Fruit fly (Drosophila melanogaster) whole organism, embryonic: ENCODE results near the gene Rnb.

Experiments used
- Abd-B ChIP-seq: fragments of 200-800 bp; sonication (Bioruptor generic); optimal IDR thresholded peaks from 2 replicates; lab custom pipeline; 2018; ENCODE audit warnings: missing biosample characterization, mild to moderate bottlenecking, missing genetic modification characterization, moderate library complexity
- Aef1 ChIP-seq: fragments of 200-800 bp; sonication (Bioruptor generic); IDR thresholded peaks from 3 replicates; pipeline ENCODE4 v1.3.6; 2022; ENCODE audit warnings: missing biosample characterization, missing genetic modification characterization
- Asciz ChIP-seq: fragments of 200-800 bp; sonication (Bioruptor generic); optimal IDR thresholded peaks from 2 replicates; lab custom pipeline; 2017; ENCODE audit warnings: missing biosample characterization, mild to moderate bottlenecking, missing genetic modification characterization, missing genetic modification reagents
- CG10274 ChIP-seq: fragments of 200-800 bp; sonication (Bioruptor generic); optimal IDR thresholded peaks from 3 replicates; lab custom pipeline; 2017; ENCODE audit warnings: missing biosample characterization, mild to moderate bottlenecking, missing genetic modification characterization
- CG10462 ChIP-seq: fragments of 200-800 bp; sonication (Bioruptor generic); optimal IDR thresholded peaks from 2 replicates; lab custom pipeline; 2016; ENCODE audit warnings: missing biosample characterization, missing genetic modification characterization
- CG12104 ChIP-seq: fragments of 200-800 bp; sonication (Bioruptor generic); optimal IDR thresholded peaks from 3 replicates; lab custom pipeline; 2016; ENCODE audit warnings: missing biosample characterization, missing genetic modification characterization
- CG13287 ChIP-seq: fragments of 200-800 bp; sonication (Bioruptor generic); IDR thresholded peaks from 2 replicates; pipeline ENCODE4 v1.3.6; 2022; ENCODE audit warnings: missing biosample characterization, missing genetic modification characterization; ENCODE audit not compliant: partially characterized antibody
- CG15269 ChIP-seq: fragments of 200-800 bp; sonication (Bioruptor generic); optimal IDR thresholded peaks from 2 replicates; lab custom pipeline; 2018; ENCODE audit warnings: missing biosample characterization, mild to moderate bottlenecking, missing genetic modification characterization, moderate library complexity
- CG16815 ChIP-seq: fragments of 200-800 bp; sonication (Bioruptor generic); optimal IDR thresholded peaks from 3 replicates; lab custom pipeline; 2017; ENCODE audit warnings: missing biosample characterization, mild to moderate bottlenecking, missing genetic modification characterization
- CG18262 ChIP-seq: fragments of 200-800 bp; optimal IDR thresholded peaks from 3 replicates; lab custom pipeline; 2019; ENCODE audit warnings: missing biosample characterization, mild to moderate bottlenecking, missing genetic modification characterization, moderate library complexity
- CG2120 ChIP-seq: fragments of 200-800 bp; sonication (Bioruptor generic); optimal IDR thresholded peaks from 3 replicates; lab custom pipeline; 2016; ENCODE audit warnings: missing biosample characterization, missing genetic modification characterization
- CG2678 ChIP-seq: fragments of 200-800 bp; sonication (Bioruptor generic); optimal IDR thresholded peaks from 3 replicates; lab custom pipeline; 2019; ENCODE audit warnings: missing biosample characterization, mild to moderate bottlenecking, missing genetic modification characterization, moderate library complexity
- CG33557 ChIP-seq: fragments of 200-800 bp; sonication (Bioruptor generic); optimal IDR thresholded peaks from 2 replicates; lab custom pipeline; 2019; ENCODE audit warnings: missing biosample characterization, mild to moderate bottlenecking, missing genetic modification characterization, moderate library complexity
- CG4360 ChIP-seq: fragments of 200-800 bp; sonication (Bioruptor generic); IDR thresholded peaks from 2 replicates; pipeline ENCODE4 v1.3.6; 2022; ENCODE audit warnings: missing biosample characterization, missing genetic modification characterization
- CG4617 ChIP-seq: fragments of 200-800 bp; sonication (Bioruptor generic); optimal IDR thresholded peaks from 3 replicates; lab custom pipeline; 2016; ENCODE audit warnings: missing biosample characterization, missing genetic modification characterization, borderline replicate concordance
- CG4854 ChIP-seq: fragments of 200-800 bp; sonication (Bioruptor generic); optimal IDR thresholded peaks from 2 replicates; lab custom pipeline; 2016; ENCODE audit warnings: missing biosample characterization, missing genetic modification characterization, inconsistent platforms
- CG6689 ChIP-seq: fragments of 200-800 bp; sonication (Bioruptor generic); IDR thresholded peaks from 2 replicates; pipeline ENCODE4 v1.3.6; 2022; ENCODE audit warnings: missing biosample characterization, missing genetic modification characterization
- CG7556 ChIP-seq: fragments of 200-800 bp; sonication (Bioruptor generic); optimal IDR thresholded peaks from 2 replicates; lab custom pipeline; 2017; ENCODE audit warnings: missing biosample characterization, mild to moderate bottlenecking, missing genetic modification characterization
- CG9797 ChIP-seq: fragments of 200-800 bp; sonication (Bioruptor generic); optimal IDR thresholded peaks from 3 replicates; lab custom pipeline; 2018; ENCODE audit warnings: missing biosample characterization, mild to moderate bottlenecking, missing genetic modification characterization
- Chrac-16 ChIP-seq: fragments of 200-800 bp; sonication (Bioruptor generic); optimal IDR thresholded peaks from 3 replicates; lab custom pipeline; 2016; ENCODE audit warnings: missing biosample characterization, missing genetic modification characterization
- D19A ChIP-seq: fragments of 200-800 bp; optimal IDR thresholded peaks from 3 replicates; lab custom pipeline; 2019; ENCODE audit warnings: missing biosample characterization, mild to moderate bottlenecking, missing genetic modification characterization, moderate library complexity
- D19B ChIP-seq: fragments of 200-800 bp; sonication (Bioruptor generic); optimal IDR thresholded peaks from 2 replicates; lab custom pipeline; 2017; ENCODE audit warnings: missing biosample characterization, mild to moderate bottlenecking, missing genetic modification characterization
- Ets65A ChIP-seq: fragments of 200-800 bp; sonication (Bioruptor generic); peaks from one replicate; lab custom pipeline; 2016; ENCODE audit warnings: missing biosample characterization, missing genetic modification characterization
- Fer3 ChIP-seq: fragments of 200-800 bp; sonication (Bioruptor generic); optimal IDR thresholded peaks from 2 replicates; lab custom pipeline; 2018; ENCODE audit warnings: missing biosample characterization, mild to moderate bottlenecking, missing genetic modification characterization, moderate library complexity
- Hmx ChIP-seq: fragments of 200-800 bp; sonication (Bioruptor generic); optimal IDR thresholded peaks from 2 replicates; lab custom pipeline; 2016; ENCODE audit warnings: missing biosample characterization, missing genetic modification characterization
- Kr ChIP-seq: fragments of 200-800 bp; sonication (Bioruptor generic); optimal IDR thresholded peaks from 2 replicates; lab custom pipeline; 2017; ENCODE audit warnings: missing biosample characterization, mild to moderate bottlenecking, missing genetic modification characterization
- Meics ChIP-seq: fragments of 200-800 bp; sonication (Bioruptor generic); optimal IDR thresholded peaks from 2 replicates; lab custom pipeline; 2017; ENCODE audit warnings: missing biosample characterization, mild to moderate bottlenecking, missing genetic modification characterization
- Sin3A ChIP-seq: fragments of >200 bp; optimal IDR thresholded peaks from 2 replicates; lab custom pipeline; 2018
- Usf ChIP-seq: fragments of 200-800 bp; sonication (Bioruptor generic); optimal IDR thresholded peaks from 2 replicates; lab custom pipeline; 2017; ENCODE audit warnings: missing genotype, missing biosample characterization, missing genetic modification characterization
- Xrp1 ChIP-seq: fragments of 200-800 bp; sonication (Bioruptor generic); IDR thresholded peaks from 2 replicates; pipeline ENCODE4 v1.3.6; 2022; ENCODE audit warnings: missing biosample characterization, missing genetic modification characterization
- al ChIP-seq: fragments of 200-800 bp; sonication (Bioruptor generic); IDR thresholded peaks from 2 replicates; pipeline ENCODE4 v1.3.6; 2022; ENCODE audit warnings: missing biosample characterization, missing genetic modification characterization
- ap ChIP-seq: fragments of 200-800 bp; sonication (Bioruptor generic); IDR thresholded peaks from 2 replicates; pipeline ENCODE4 v1.3.6; 2022; ENCODE audit warnings: missing biosample characterization, missing genetic modification characterization
- ase ChIP-seq: fragments of 200-800 bp; sonication (Bioruptor generic); IDR thresholded peaks from 3 replicates; pipeline ENCODE4 v1.3.6; 2022; ENCODE audit warnings: missing biosample characterization, missing genetic modification characterization
- ci ChIP-seq: fragments of 200-800 bp; sonication (Bioruptor generic); IDR thresholded peaks from 3 replicates; pipeline ENCODE4 v1.3.6; 2022; ENCODE audit warnings: missing biosample characterization, missing genetic modification characterization
- crp ChIP-seq, 2 experiments: fragments of 200-800 bp; sonication (Bioruptor generic); optimal IDR thresholded peaks; 2 replicates in 1 of 2; 3 replicates in 1 of 2; lab custom pipeline; 2017; ENCODE audit warnings: missing biosample characterization in 2 of 2, missing genetic modification characterization in 2 of 2, mild to moderate bottlenecking in 1 of 2, moderate library complexity in 1 of 2
- danr ChIP-seq: fragments of 200-800 bp; sonication (Bioruptor generic); IDR thresholded peaks from 2 replicates; pipeline ENCODE4 v1.3.6; 2022; ENCODE audit warnings: missing biosample characterization, missing genetic modification characterization
- fd102C ChIP-seq: fragments of 200-800 bp; sonication (Bioruptor generic); optimal IDR thresholded peaks from 2 replicates; lab custom pipeline; 2018; ENCODE audit warnings: missing biosample characterization, mild to moderate bottlenecking, missing genetic modification characterization, moderate library complexity
- fru ChIP-seq: fragments of >200 bp; optimal IDR thresholded peaks from 2 replicates; lab custom pipeline; 2017
- nerfin-2 ChIP-seq: fragments of 200-800 bp; sonication (Bioruptor generic); IDR thresholded peaks from 2 replicates; pipeline ENCODE4 v1.3.6; 2022; ENCODE audit warnings: missing biosample characterization, missing genetic modification characterization; ENCODE audit not compliant: partially characterized antibody
- phol ChIP-seq: fragments of 200-800 bp; sonication (Bioruptor generic); optimal IDR thresholded peaks from 3 replicates; lab custom pipeline; 2018; ENCODE audit warnings: missing biosample characterization, mild to moderate bottlenecking, missing genetic modification characterization, moderate library complexity
- row ChIP-seq: fragments of 200-800 bp; sonication (Bioruptor generic); IDR thresholded peaks from 3 replicates; pipeline ENCODE4 v1.3.6; 2022; ENCODE audit warnings: missing biosample characterization, missing genetic modification characterization
- sens ChIP-seq: fragments of 200-800 bp; sonication (Bioruptor generic); peaks from one replicate; lab custom pipeline; 2016; ENCODE audit warnings: missing biosample characterization, missing genetic modification characterization
- slp2 ChIP-seq: fragments of 200-800 bp; sonication (Bioruptor generic); optimal IDR thresholded peaks from 2 replicates; lab custom pipeline; 2016; ENCODE audit warnings: missing biosample characterization, missing genetic modification characterization
- sob ChIP-seq: fragments of 200-800 bp; sonication (Bioruptor generic); IDR thresholded peaks from 2 replicates; pipeline ENCODE4 v1.3.6; 2022; ENCODE audit warnings: missing biosample characterization, missing genetic modification characterization
- stc ChIP-seq: fragments of 200-800 bp; sonication (Bioruptor generic); IDR thresholded peaks from 2 replicates; pipeline ENCODE4 v1.3.6; 2022; ENCODE audit warnings: missing biosample characterization, missing genetic modification characterization
- trh ChIP-seq: fragments of 200-800 bp; sonication (Bioruptor generic); optimal IDR thresholded peaks from 2 replicates; lab custom pipeline; 2016; ENCODE audit warnings: missing biosample characterization, missing genetic modification characterization
- ttk ChIP-seq: fragments of 200-800 bp; sonication (Bioruptor generic); IDR thresholded peaks from 2 replicates; pipeline ENCODE4 v2.1.2; 2022; ENCODE audit warnings: missing biosample characterization, missing genetic modification characterization
- vfl ChIP-seq: fragments of 200-800 bp; sonication (Bioruptor generic); optimal IDR thresholded peaks from 2 replicates; lab custom pipeline; 2016; ENCODE audit warnings: missing biosample characterization, missing genetic modification characterization
- wor ChIP-seq: fragments of 200-800 bp; sonication (Bioruptor generic); IDR thresholded peaks from 2 replicates; pipeline ENCODE4 v1.3.6; 2022; ENCODE audit warnings: missing biosample characterization, missing genetic modification characterization
- yki ChIP-seq: fragments of >200 bp; optimal IDR thresholded peaks from 3 replicates; lab custom pipeline; 2018
- z ChIP-seq: fragments of 200-800 bp; sonication (Bioruptor generic); IDR thresholded peaks from 3 replicates; pipeline ENCODE4 v1.3.6; 2022; ENCODE audit warnings: missing biosample characterization, missing genetic modification characterization

Gene Rnb

dm6 chr3R:29772090-29772794 lies 26.9 kb downstream of the Rnb start (continued):
- TF ChIP-seq trh (GFP tag; lab: Kevin White, UChicago): no peak
- no peak for TF ChIP-seq CG33557
- peak; percentile 59 for TF ChIP-seq yki (lab: Kevin White, UChicago)
- peak; percentile 14 for TF ChIP-seq Chrac-16 (GFP tag; lab: Kevin White, UChicago)
- TF ChIP-seq row (GFP tag; lab: Robert Waterston, UW): peak; percentile 82
- TF ChIP-seq ase: no peak
- peak; percentile 58 for TF ChIP-seq CG16815
- peak; percentile 43; the same call in 1 of the 2 replicates for TF ChIP-seq CG6689 (GFP tag; lab: Robert Waterston, UW)
- TF ChIP-seq sens (GFP tag; lab: Kevin White, UChicago): peak; percentile 91
- 0 out of 3 replicates have a peak, but pooled peaks have one; percentile 11 for TF ChIP-seq Aef1 (GFP tag; lab: Robert Waterston, UW)
- TF ChIP-seq Hmx (GFP tag; lab: Kevin White, UChicago): peak; percentile 13
- TF ChIP-seq vfl (GFP tag; lab: Kevin White, UChicago): no peak
- peak; percentile 13 for TF ChIP-seq slp2 (GFP tag; lab: Kevin White, UChicago)
- TF ChIP-seq fd102C (GFP tag; lab: Kevin White, UChicago): no peak
- TF ChIP-seq CG10462 (GFP tag; lab: Kevin White, UChicago): no peak
- TF ChIP-seq CG13287 (GFP tag; lab: Robert Waterston, UW): no peak
- TF ChIP-seq nerfin-2 (GFP tag; lab: Robert Waterston, UW): peak; percentile 9; the same call in 1 of the 2 replicates
- TF ChIP-seq fru (lab: Kevin White, UChicago): no peak
- TF ChIP-seq CG4617 (GFP tag; lab: Kevin White, UChicago): no peak
- TF ChIP-seq Kr (GFP tag; lab: Kevin White, UChicago): no peak
- TF ChIP-seq CG2678: peak; percentile 73
- TF ChIP-seq ttk (GFP tag; lab: Robert Waterston, UW): no peak
- no peak; the same call in 1 of the 2 replicates for TF ChIP-seq Xrp1 (GFP tag; lab: Robert Waterston, UW)
- TF ChIP-seq CG15269 (tag; lab: Kevin White, UChicago): no peak
- TF ChIP-seq CG10274 (GFP tag; lab: Kevin White, UChicago): peak; percentile 15
- peak; percentile 51 for TF ChIP-seq Usf (GFP tag; lab: Kevin White, UChicago)
- TF ChIP-seq D19A (tag; lab: Kevin White, UChicago): no peak
- TF ChIP-seq sob (GFP tag; lab: Robert Waterston, UW): peak; percentile 54; the same call in 1 of the 2 replicates
- peak; percentile 60 for TF ChIP-seq Meics (GFP tag; lab: Kevin White, UChicago)
- no peak for TF ChIP-seq CG4854 (GFP tag; lab: Kevin White, UChicago)
- peak; percentile 42 for TF ChIP-seq D19B
- TF ChIP-seq danr: 0 out of 2 replicates have a peak, but pooled peaks have one; percentile 20
- no peak for TF ChIP-seq CG9797 (GFP tag; lab: Kevin White, UChicago)
- TF ChIP-seq Asciz (GFP tag; lab: Kevin White, UChicago): no peak
- TF ChIP-seq Ets65A (GFP tag; lab: Kevin White, UChicago): peak; percentile 94
- TF ChIP-seq stc (GFP tag; lab: Robert Waterston, UW): no peak
- TF ChIP-seq phol (tag; lab: Kevin White, UChicago): peak; percentile 45
- peak; percentile 61 for TF ChIP-seq CG18262 (tag; lab: Kevin White, UChicago)
- peak; percentile 45 for TF ChIP-seq Abd-B (GFP tag; lab: Kevin White, UChicago)
- no peak for TF ChIP-seq ci (GFP tag; lab: Robert Waterston, UW)
- no peak for TF ChIP-seq Fer3 (tag; lab: Kevin White, UChicago)
- TF ChIP-seq CG7556: peak; percentile 69
- TF ChIP-seq al (GFP tag; lab: Robert Waterston, UW): 0 out of 2 replicates have a peak, but pooled peaks have one; percentile 22
- no peak for TF ChIP-seq CG4360 (GFP tag; lab: Robert Waterston, UW)
- TF ChIP-seq Sin3A (lab: Kevin White, UChicago): no peak
- no peak for TF ChIP-seq wor
- peak; percentile 51 for TF ChIP-seq CG12104 (GFP tag; lab: Kevin White, UChicago)
- TF ChIP-seq CG2120 (GFP tag; lab: Kevin White, UChicago): peak; percentile 13
- no peak for TF ChIP-seq z (GFP tag; lab: Robert Waterston, UW)
- TF ChIP-seq ap: no peak
- TF ChIP-seq crp (GFP tag; optimal IDR thresholded peaks at IDR 0.05; lab: Kevin White, UChicago): peak in 1 of 2 experiments; percentile 50
